Fruit fly (Drosophila melanogaster) whole organism, embryonic: Measurements from ENCODE around the gene Myo31DF.

Experiments used
- Adf1 ChIP-seq: fragments of 200-800 bp; sonication (Bioruptor generic); IDR thresholded peaks from 2 replicates; pipeline ENCODE4 v1.3.6; 2022; ENCODE audit warnings: missing biosample characterization, missing genetic modification characterization
- Awh ChIP-seq: fragments of 200-800 bp; sonication (Bioruptor generic); IDR thresholded peaks from 2 replicates; pipeline ENCODE4, ENCODE4 v1.3.6; 2022; ENCODE audit warnings: missing biosample characterization, missing genetic modification characterization
- CG10209 ChIP-seq: fragments of 200-800 bp; sonication (Bioruptor generic); optimal IDR thresholded peaks from 3 replicates; lab custom pipeline; 2017; ENCODE audit warnings: missing biosample characterization, mild to moderate bottlenecking, missing genetic modification characterization, missing genetic modification reagents
- CG10267 ChIP-seq: fragments of 200-800 bp; sonication (Bioruptor generic); optimal IDR thresholded peaks from 2 replicates; lab custom pipeline; 2018; ENCODE audit warnings: missing biosample characterization, mild to moderate bottlenecking, missing genetic modification characterization, moderate library complexity
- CG10654 ChIP-seq: fragments of 200-800 bp; sonication (Bioruptor generic); optimal IDR thresholded peaks from 2 replicates; lab custom pipeline; 2016; ENCODE audit warnings: missing biosample characterization, missing genetic modification characterization
- CG11085 ChIP-seq: fragments of 200-800 bp; sonication (Bioruptor generic); IDR thresholded peaks from 2 replicates; pipeline ENCODE4 v1.3.6; 2022; ENCODE audit warnings: missing biosample characterization, missing genetic modification characterization
- CG12104 ChIP-seq: fragments of 200-800 bp; sonication (Bioruptor generic); optimal IDR thresholded peaks from 3 replicates; lab custom pipeline; 2016; ENCODE audit warnings: missing biosample characterization, missing genetic modification characterization
- CG12219 ChIP-seq: fragments of 200-800 bp; sonication (Bioruptor generic); optimal IDR thresholded peaks from 3 replicates; lab custom pipeline; 2018; ENCODE audit warnings: missing biosample characterization, mild to moderate bottlenecking, missing genetic modification characterization
- CG13775 ChIP-seq: fragments of 200-800 bp; sonication (Bioruptor generic); optimal IDR thresholded peaks from 3 replicates; lab custom pipeline; 2017; ENCODE audit warnings: missing biosample characterization, mild to moderate bottlenecking, missing genetic modification characterization
- CG15073 ChIP-seq: fragments of 200-800 bp; sonication (Bioruptor generic); optimal IDR thresholded peaks from 2 replicates; lab custom pipeline; 2016; ENCODE audit warnings: missing biosample characterization, missing genetic modification characterization
- CG1529 ChIP-seq: fragments of 200-800 bp; sonication (Bioruptor generic); optimal IDR thresholded peaks from 3 replicates; lab custom pipeline; 2018; ENCODE audit warnings: missing biosample characterization, missing genetic modification characterization
- CG15696 ChIP-seq: fragments of 200-800 bp; sonication (Bioruptor generic); optimal IDR thresholded peaks from 2 replicates; lab custom pipeline; 2019; ENCODE audit warnings: missing biosample characterization, mild to moderate bottlenecking, missing genetic modification characterization, moderate library complexity
- CG16815 ChIP-seq: fragments of 200-800 bp; sonication (Bioruptor generic); optimal IDR thresholded peaks from 3 replicates; lab custom pipeline; 2017; ENCODE audit warnings: missing biosample characterization, mild to moderate bottlenecking, missing genetic modification characterization
- CG17359 ChIP-seq: fragments of 200-800 bp; sonication (Bioruptor generic); optimal IDR thresholded peaks from 3 replicates; lab custom pipeline; 2018; ENCODE audit warnings: missing biosample characterization, mild to moderate bottlenecking, missing genetic modification characterization, moderate library complexity
- CG2116 ChIP-seq: fragments of 200-800 bp; sonication (Bioruptor generic); optimal IDR thresholded peaks from 3 replicates; lab custom pipeline; 2018; ENCODE audit warnings: missing biosample characterization, mild to moderate bottlenecking, missing genetic modification characterization
- CG2199 ChIP-seq: fragments of 200-800 bp; sonication (Bioruptor generic); IDR thresholded peaks from 3 replicates; pipeline ENCODE4 v1.3.6; 2022; ENCODE audit warnings: missing biosample characterization, missing genetic modification characterization
- CG31441 ChIP-seq: fragments of 200-800 bp; sonication (Bioruptor generic); IDR thresholded peaks from 2 replicates; pipeline ENCODE4 v1.3.6; 2022; ENCODE audit warnings: missing biosample characterization, missing genetic modification characterization
- CG7556 ChIP-seq: fragments of 200-800 bp; sonication (Bioruptor generic); optimal IDR thresholded peaks from 2 replicates; lab custom pipeline; 2017; ENCODE audit warnings: missing biosample characterization, mild to moderate bottlenecking, missing genetic modification characterization
- CG8290 ChIP-seq, 3 experiments: fragments of 200-800 bp; sonication (Bioruptor generic); optimal IDR thresholded peaks; 2 replicates each; lab custom pipeline; 2016 to 2019; ENCODE audit warnings: missing biosample characterization in 3 of 3, missing genetic modification characterization in 3 of 3, mild to moderate bottlenecking in 2 of 3, moderate library complexity in 1 of 3
- CG8924 ChIP-seq: fragments of 200-800 bp; optimal IDR thresholded peaks from 3 replicates; lab custom pipeline; 2019; ENCODE audit warnings: missing biosample characterization, mild to moderate bottlenecking, missing genetic modification characterization, moderate library complexity
- CG9727 ChIP-seq: fragments of 200-800 bp; sonication (Bioruptor generic); optimal IDR thresholded peaks from 3 replicates; lab custom pipeline; 2017; ENCODE audit warnings: missing biosample characterization, mild to moderate bottlenecking, missing genetic modification characterization
- Eip74EF ChIP-seq, 2 experiments: fragments of 200-800 bp in 1 of 2; fragments of >200 bp in 1 of 2; sonication (Bioruptor generic) in 1 of 2; optimal IDR thresholded peaks; 2 replicates each; lab custom pipeline; 2017 to 2019; ENCODE audit warnings: missing biosample characterization in 2 of 2, missing genetic modification characterization in 2 of 2, mild to moderate bottlenecking in 1 of 2, moderate library complexity in 1 of 2
- Elba2 ChIP-seq: fragments of 200-800 bp; sonication (Bioruptor generic); optimal IDR thresholded peaks from 3 replicates; lab custom pipeline; 2016; ENCODE audit warnings: missing biosample characterization, missing genetic modification characterization
- HLH4C ChIP-seq: fragments of 200-800 bp; sonication (Bioruptor generic); IDR thresholded peaks from 3 replicates; pipeline ENCODE4 v1.3.6; 2022; ENCODE audit warnings: missing biosample characterization, missing genetic modification characterization; ENCODE audit not compliant: partially characterized antibody
- Kr ChIP-seq: fragments of 200-800 bp; sonication (Bioruptor generic); optimal IDR thresholded peaks from 2 replicates; lab custom pipeline; 2017; ENCODE audit warnings: missing biosample characterization, mild to moderate bottlenecking, missing genetic modification characterization
- Nf-YB ChIP-seq: fragments of 200-800 bp; sonication (Bioruptor generic); optimal IDR thresholded peaks from 3 replicates; lab custom pipeline; 2019; ENCODE audit warnings: missing biosample characterization, mild to moderate bottlenecking, missing genetic modification characterization, moderate library complexity
- Sox100B ChIP-seq: fragments of 200-800 bp; sonication (Bioruptor generic); optimal IDR thresholded peaks from 3 replicates; lab custom pipeline; 2018; ENCODE audit warnings: missing biosample characterization, mild to moderate bottlenecking, missing genetic modification characterization
- Ssrp ChIP-seq: fragments of 200-800 bp; sonication (Bioruptor generic); optimal IDR thresholded peaks from 2 replicates; lab custom pipeline; 2018; ENCODE audit warnings: missing biosample characterization, mild to moderate bottlenecking, missing genetic modification characterization, moderate library complexity
- ap ChIP-seq: fragments of 200-800 bp; sonication (Bioruptor generic); IDR thresholded peaks from 2 replicates; pipeline ENCODE4 v1.3.6; 2022; ENCODE audit warnings: missing biosample characterization, missing genetic modification characterization
- ara ChIP-seq: fragments of 200-800 bp; sonication (Bioruptor generic); IDR thresholded peaks from 2 replicates; pipeline ENCODE4 v1.3.6; 2022; ENCODE audit warnings: missing biosample characterization, missing genetic modification characterization
- br ChIP-seq: fragments of >200 bp; optimal IDR thresholded peaks from 2 replicates; lab custom pipeline; 2017
- bsh ChIP-seq, 2 experiments: fragments of 200-800 bp; sonication (Bioruptor generic); optimal IDR thresholded peaks; 2 replicates each; lab custom pipeline; 2017 to 2018; ENCODE audit warnings: mild to moderate bottlenecking in 2 of 2, missing biosample characterization in 2 of 2, missing genetic modification characterization in 2 of 2, moderate library complexity in 1 of 2
- ci ChIP-seq: fragments of 200-800 bp; sonication (Bioruptor generic); IDR thresholded peaks from 3 replicates; pipeline ENCODE4 v1.3.6; 2022; ENCODE audit warnings: missing biosample characterization, missing genetic modification characterization
- croc ChIP-seq: fragments of 200-800 bp; sonication (Bioruptor generic); conservative IDR thresholded peaks from 3 replicates; pipeline ENCODE4 v1.3.6; 2022; ENCODE audit warnings: missing biosample characterization, missing genetic modification characterization
- dimm ChIP-seq: fragments of 200-800 bp; sonication (Bioruptor generic); IDR thresholded peaks from 2 replicates; pipeline ENCODE4 v1.3.6; 2022; ENCODE audit warnings: missing biosample characterization, missing genetic modification characterization
- ewg ChIP-seq: fragments of 200-800 bp; sonication (Bioruptor generic); optimal IDR thresholded peaks from 3 replicates; lab custom pipeline; 2017; ENCODE audit warnings: mild to moderate bottlenecking, missing biosample characterization, missing genetic modification reagents, missing genetic modification characterization
- fd96Cb ChIP-seq: fragments of 200-800 bp; sonication (Bioruptor generic); optimal IDR thresholded peaks from 2 replicates; lab custom pipeline; 2018; ENCODE audit warnings: missing biosample characterization, mild to moderate bottlenecking, missing genetic modification characterization, moderate library complexity
- gce ChIP-seq: fragments of 200-800 bp; sonication (Bioruptor generic); IDR thresholded peaks from 3 replicates; pipeline ENCODE4 v1.3.6; 2022; ENCODE audit warnings: missing biosample characterization, missing genetic modification characterization
- gfzf ChIP-seq: fragments of 200-800 bp; sonication (Bioruptor generic); optimal IDR thresholded peaks from 2 replicates; lab custom pipeline; 2016; ENCODE audit warnings: missing biosample characterization, mild to moderate bottlenecking, missing genetic modification characterization, moderate library complexity
- kni ChIP-seq: fragments of 200-800 bp; sonication (Bioruptor generic); optimal IDR thresholded peaks from 3 replicates; lab custom pipeline; 2017; ENCODE audit warnings: mild to moderate bottlenecking, missing biosample characterization, missing genetic modification reagents, missing genetic modification characterization
- lbe ChIP-seq: fragments of 200-800 bp; sonication (Bioruptor generic); optimal IDR thresholded peaks from 2 replicates; lab custom pipeline; 2016; ENCODE audit warnings: missing biosample characterization, mild to moderate bottlenecking, missing genetic modification characterization
- pb ChIP-seq: fragments of 200-800 bp; sonication (Bioruptor generic); optimal IDR thresholded peaks from 3 replicates; lab custom pipeline; 2016; ENCODE audit warnings: missing biosample characterization, missing genetic modification characterization
- stc ChIP-seq: fragments of 200-800 bp; sonication (Bioruptor generic); IDR thresholded peaks from 2 replicates; pipeline ENCODE4 v1.3.6; 2022; ENCODE audit warnings: missing biosample characterization, missing genetic modification characterization
- tio ChIP-seq: fragments of 200-800 bp; sonication (Bioruptor generic); optimal IDR thresholded peaks from 2 replicates; lab custom pipeline; 2017; ENCODE audit warnings: missing biosample characterization, missing genetic modification characterization, inconsistent platforms
- ttk ChIP-seq: fragments of 200-800 bp; sonication (Bioruptor generic); IDR thresholded peaks from 2 replicates; pipeline ENCODE4 v2.1.2; 2022; ENCODE audit warnings: missing biosample characterization, missing genetic modification characterization
- twi ChIP-seq: fragments of 200-800 bp; optimal IDR thresholded peaks from 2 replicates; lab custom pipeline; 2019; ENCODE audit warnings: missing biosample characterization, mild to moderate bottlenecking, missing genetic modification characterization, moderate library complexity
- wek ChIP-seq: fragments of 200-800 bp; sonication (Bioruptor generic); optimal IDR thresholded peaks from 3 replicates; lab custom pipeline; 2018; ENCODE audit warnings: missing biosample characterization, mild to moderate bottlenecking, missing genetic modification characterization, moderate library complexity
- zf30C ChIP-seq: fragments of 200-800 bp; sonication (Bioruptor generic); optimal IDR thresholded peaks from 3 replicates; lab custom pipeline; 2018; ENCODE audit warnings: missing biosample characterization, mild to moderate bottlenecking, missing genetic modification characterization

The Myo31DF gene

dm6 chr2L:10543048-10543752 lies 36.6 kb upstream of the Myo31DF start (continued):
- TF ChIP-seq Eip74EF (GFP tag; optimal IDR thresholded peaks at IDR 0.05; lab: Kevin White, UChicago) (peak in 1 of 2 experiments; percentile 52), CG16815 (peak; percentile 29), Ssrp (peak; percentile 70), tio (GFP tag; lab: Kevin White, UChicago) (peak; percentile 33), Awh (GFP tag; lab: Robert Waterston, UW) (0 out of 2 replicates have a peak, but pooled peaks have one; percentile 41), twi (tag; lab: Kevin White, UChicago) (peak; percentile 18), Adf1 (GFP tag; lab: Robert Waterston, UW) (no peak), CG7556 (peak; percentile 50), CG10267 (peak; percentile 63), lbe (no peak), CG12219 (peak; percentile 5), br (lab: Kevin White, UChicago) (no peak), ci (peak; percentile 36; the same call in 1 of the 3 replicates), gfzf (no peak), Kr (GFP tag; lab: Kevin White, UChicago) (peak; percentile 26), CG15073 (GFP tag; lab: Kevin White, UChicago) (no peak), CG9727 (GFP tag; lab: Kevin White, UChicago) (peak; percentile 70), CG1529 (peak; percentile 46), gce (GFP tag; lab: Robert Waterston, UW) (0 out of 3 replicates have a peak, but pooled peaks have one; percentile 29), CG10654 (peak; percentile 16), croc (GFP tag; lab: Robert Waterston, UW) (peak; percentile 57), CG12104 (GFP tag; lab: Kevin White, UChicago) (peak; percentile 18), stc (GFP tag; lab: Robert Waterston, UW) (peak; percentile 19; the same call in 1 of the 2 replicates), Sox100B (peak; percentile 50), CG13775 (GFP tag; lab: Kevin White, UChicago) (peak; percentile 10), ttk (GFP tag; lab: Robert Waterston, UW) (peak; percentile 55), pb (no peak), CG10209 (GFP tag; lab: Kevin White, UChicago) (peak; percentile 24), kni (GFP tag; lab: Kevin White, UChicago) (peak; percentile 43), ara (GFP tag; lab: Robert Waterston, UW) (peak; percentile 46; the same call in 1 of the 2 replicates), CG2116 (GFP tag; lab: Kevin White, UChicago) (no peak), Elba2 (GFP tag; lab: Kevin White, UChicago) (no peak), CG2199 (GFP tag; lab: Robert Waterston, UW) (no peak), CG11085 (GFP tag; lab: Robert Waterston, UW) (no peak), Nf-YB (GFP tag; lab: Kevin White, UChicago) (peak; percentile 1), ewg (GFP tag; lab: Kevin White, UChicago) (peak; percentile 32), HLH4C (GFP tag; lab: Robert Waterston, UW) (no peak), CG8924 (tag; lab: Kevin White, UChicago) (peak; percentile 65), bsh (GFP tag; optimal IDR thresholded peaks at IDR 0.05; lab: Kevin White, UChicago) (peak in 1 of 2 experiments; percentile 89), zf30C (GFP tag; lab: Kevin White, UChicago) (peak; percentile 73), CG31441 (peak; percentile 82), wek (GFP tag; lab: Kevin White, UChicago) (no peak), dimm (GFP tag; lab: Robert Waterston, UW) (no peak), CG8290 (GFP tag; optimal IDR thresholded peaks at IDR 0.05; lab: Kevin White, UChicago) (peak; percentile 40), CG8290 (tag; optimal IDR thresholded peaks at IDR 0.05; lab: Kevin White, UChicago) (no peak), ap (GFP tag; lab: Robert Waterston, UW) (peak; percentile 38), CG17359 (tag; lab: Kevin White, UChicago) (peak; percentile 56), CG15696 (peak; percentile 40), fd96Cb (tag; lab: Kevin White, UChicago) (peak; percentile 71)
